Worm (Caenorhabditis elegans) whole organism, L3 larva: ENCODE measurements around the gene gst-3.

Experiments
- lin-15B ChIP-seq: fragments of 150-350 bp; optimal IDR thresholded peaks from 2 replicates; lab custom pipeline; 2014; ENCODE audit warnings: missing biosample characterization, missing genetic modification characterization
- lin-39 ChIP-seq: fragments of 150-350 bp; optimal IDR thresholded peaks from 2 replicates; lab custom pipeline; 2018; ENCODE audit warnings: missing biosample characterization, missing genetic modification reagents, missing genetic modification characterization
- pha-4 ChIP-seq: fragments of 150-350 bp; optimal IDR thresholded peaks from 2 replicates; lab custom pipeline; 2014; ENCODE audit warnings: missing biosample characterization, missing genetic modification reagents, missing genetic modification characterization
- skn-1 ChIP-seq: fragments of 150-350 bp; optimal IDR thresholded peaks from 2 replicates; lab custom pipeline; 2014; ENCODE audit warnings: missing biosample characterization, missing genetic modification characterization

ce11 chrIV:10126544-10126943 is 13.5 kb downstream of the gst-3 start, which contains the start of gene ctf-18:
- TF ChIP-seq pha-4 (no peak), skn-1 (tag; lab: Kevin White, UChicago) (no peak), lin-15B (no peak), lin-39 (no peak)
